Worm (Caenorhabditis elegans) whole organism, young adult: ENCODE measurements around the gene C50H2.7.

Experiments used
- B0035.1 ChIP-seq: sonication (generic microtip); optimal IDR thresholded peaks from 2 replicates; lab custom pipeline; 2016; ENCODE audit warnings: missing genetic modification characterization, mild to moderate bottlenecking, missing compliant biosample characterization, missing genotype, missing genetic modification reagents
- T26A5.8 ChIP-seq: sonication (generic microtip); optimal IDR thresholded peaks from 2 replicates; lab custom pipeline; 2016; ENCODE audit warnings: missing genetic modification characterization, missing compliant biosample characterization
- Y53G8AR.9 ChIP-seq: fragments of 200-800 bp; sonication (Bioruptor generic); conservative IDR thresholded peaks from 2 replicates; pipeline ENCODE4 v1.3.6; 2022; ENCODE audit warnings: missing genetic modification reagents, missing genetic modification characterization, missing compliant biosample characterization
- ZK185.1 ChIP-seq: sonication (generic microtip); optimal IDR thresholded peaks from 2 replicates; lab custom pipeline; 2016; ENCODE audit warnings: mild to moderate bottlenecking, missing genetic modification characterization, missing compliant biosample characterization; ENCODE audit not compliant: poor library complexity, severe bottlenecking
- aptf-2 ChIP-seq: fragments of 200-800 bp; sonication (Bioruptor generic); conservative IDR thresholded peaks from 2 replicates; pipeline ENCODE4 v1.3.6; 2022; ENCODE audit warnings: missing genetic modification reagents, missing genetic modification characterization, missing compliant biosample characterization
- attf-5 ChIP-seq: fragments of 200-800 bp; sonication (Bioruptor generic); optimal IDR thresholded peaks from 2 replicates; lab custom pipeline; 2018; ENCODE audit warnings: mild to moderate bottlenecking, missing genetic modification characterization, missing compliant biosample characterization
- attf-6 ChIP-seq: fragments of 200-800 bp; sonication (Bioruptor generic); IDR thresholded peaks from 2 replicates; pipeline ENCODE4 v1.3.6; 2022; ENCODE audit warnings: missing genetic modification reagents, missing genetic modification characterization, missing compliant biosample characterization
- cebp-1 ChIP-seq, 2 experiments: fragments of 200-800 bp in 1 of 2; sonication (Bioruptor generic) in 1 of 2; sonication (generic microtip) in 1 of 2; IDR thresholded peaks in 1 of 2; optimal IDR thresholded peaks in 1 of 2; 2 replicates each; pipeline versions ENCODE4 v1.3.6 to Lab custom; 2017 to 2022; ENCODE audit warnings: missing compliant biosample characterization in 2 of 2, missing genetic modification characterization in 2 of 2, mild to moderate bottlenecking in 1 of 2, missing genetic modification reagents in 1 of 2, moderate library complexity in 1 of 2
- ceh-100 ChIP-seq: fragments of 200-800 bp; sonication (Bioruptor generic); IDR thresholded peaks from 2 replicates; pipeline ENCODE4 v1.3.6; 2022; ENCODE audit warnings: missing genetic modification reagents, missing genetic modification characterization, missing compliant biosample characterization
- ceh-40 ChIP-seq: fragments of 200-800 bp; sonication (Bioruptor generic); IDR thresholded peaks from 2 replicates; pipeline ENCODE4 v1.3.6; 2022; ENCODE audit warnings: missing genetic modification characterization, missing compliant biosample characterization
- ceh-58 ChIP-seq: fragments of 200-800 bp; sonication (Bioruptor generic); IDR thresholded peaks from 2 replicates; pipeline ENCODE4 v1.3.6; 2022; ENCODE audit warnings: missing genetic modification characterization, missing compliant biosample characterization
- ceh-91 ChIP-seq: fragments of 200-800 bp; sonication (Bioruptor generic); IDR thresholded peaks from 2 replicates; pipeline ENCODE4 v1.3.6; 2022; ENCODE audit warnings: missing genetic modification reagents, missing genetic modification characterization, missing compliant biosample characterization
- die-1 ChIP-seq: sonication (generic microtip); optimal IDR thresholded peaks from 2 replicates; lab custom pipeline; 2016; ENCODE audit warnings: missing genotype, mild to moderate bottlenecking, missing genetic modification characterization, missing compliant biosample characterization
- dpff-1 ChIP-seq: sonication (generic microtip); optimal IDR thresholded peaks from 2 replicates; lab custom pipeline; 2017; ENCODE audit warnings: mild to moderate bottlenecking, missing genetic modification characterization, missing compliant biosample characterization
- fkh-3 ChIP-seq: sonication (generic microtip); optimal IDR thresholded peaks from 2 replicates; lab custom pipeline; 2016; ENCODE audit warnings: mild to moderate bottlenecking, missing genetic modification characterization, missing compliant biosample characterization
- hlh-12 ChIP-seq: sonication (generic microtip); optimal IDR thresholded peaks from 2 replicates; lab custom pipeline; 2016; ENCODE audit warnings: missing genetic modification characterization, missing compliant biosample characterization
- hlh-26 ChIP-seq: fragments of 200-800 bp; sonication (Bioruptor generic); conservative IDR thresholded peaks from 2 replicates; pipeline ENCODE4 v1.3.6; 2022; ENCODE audit warnings: missing genetic modification reagents, missing genetic modification characterization, missing compliant biosample characterization
- hrde-1 ChIP-seq: sonication (generic microtip); optimal IDR thresholded peaks from 2 replicates; lab custom pipeline; 2016; ENCODE audit warnings: missing genetic modification characterization, mild to moderate bottlenecking, missing compliant biosample characterization, moderate library complexity, missing genotype, missing genetic modification reagents, borderline replicate concordance
- let-526 ChIP-seq: fragments of 200-800 bp; sonication (Bioruptor generic); IDR thresholded peaks from 2 replicates; pipeline ENCODE4 v1.3.6; 2022; ENCODE audit warnings: missing genetic modification reagents, missing genetic modification characterization, missing compliant biosample characterization
- let-607 ChIP-seq, 2 experiments: fragments of 200-800 bp in 1 of 2; sonication (Bioruptor generic) in 1 of 2; sonication (generic microtip) in 1 of 2; optimal IDR thresholded peaks; 2 replicates each; lab custom pipeline; 2016 to 2018; ENCODE audit warnings: mild to moderate bottlenecking in 2 of 2, missing compliant biosample characterization in 2 of 2, missing genetic modification characterization in 2 of 2, moderate library complexity in 2 of 2, missing genotype in 1 of 2
- lin-26 ChIP-seq: fragments of 200-800 bp; sonication (Bioruptor generic); IDR thresholded peaks from 2 replicates; pipeline ENCODE4 v1.3.6; 2022; ENCODE audit warnings: missing genetic modification reagents, missing genetic modification characterization, missing compliant biosample characterization
- lin-35 ChIP-seq, 3 experiments: fragments of 150-350 bp in 2 of 3; sonication (generic microtip) in 1 of 3; optimal IDR thresholded peaks; 2 replicates each; lab custom pipeline; 2014 to 2018; ENCODE audit warnings: missing biosample characterization in 3 of 3, missing genetic modification characterization in 3 of 3, missing genetic modification reagents in 3 of 3
- lir-1 ChIP-seq: fragments of 200-800 bp; sonication (Bioruptor generic); conservative IDR thresholded peaks from 2 replicates; pipeline ENCODE4 v1.3.6; 2022; ENCODE audit warnings: missing genetic modification reagents, missing genetic modification characterization, missing compliant biosample characterization
- lsl-1 ChIP-seq: fragments of 200-800 bp; sonication (Bioruptor generic); optimal IDR thresholded peaks from 2 replicates; lab custom pipeline; 2018; ENCODE audit warnings: mild to moderate bottlenecking, missing genetic modification characterization, moderate library complexity, missing compliant biosample characterization
- madf-10 ChIP-seq: sonication (generic microtip); optimal IDR thresholded peaks from 2 replicates; lab custom pipeline; 2016; ENCODE audit warnings: mild to moderate bottlenecking, missing genetic modification characterization, missing compliant biosample characterization
- madf-6 ChIP-seq: fragments of 200-800 bp; sonication (Bioruptor generic); IDR thresholded peaks from 2 replicates; pipeline ENCODE4 v1.3.6; 2022; ENCODE audit warnings: missing genetic modification reagents, missing genetic modification characterization, missing compliant biosample characterization
- nhr-80 ChIP-seq: sonication (generic microtip); optimal IDR thresholded peaks from 2 replicates; lab custom pipeline; 2016; ENCODE audit warnings: missing genetic modification characterization, missing compliant biosample characterization
- rcor-1 ChIP-seq: fragments of 200-800 bp; sonication (Bioruptor generic); IDR thresholded peaks from 2 replicates; pipeline ENCODE4 v1.3.6; 2022; ENCODE audit warnings: missing genetic modification reagents, missing genetic modification characterization, missing compliant biosample characterization
- repo-1 ChIP-seq: sonication (generic microtip); optimal IDR thresholded peaks from 2 replicates; lab custom pipeline; 2017; ENCODE audit warnings: mild to moderate bottlenecking, missing genetic modification characterization, missing compliant biosample characterization
- snpc-4 ChIP-seq, 5 experiments: fragments of 150-350 bp in 1 of 5; sonication (generic microtip) in 4 of 5; optimal IDR thresholded peaks; 2 replicates each; lab custom pipeline; 2014 to 2018; ENCODE audit warnings: missing genetic modification characterization in 5 of 5, missing biosample characterization in 3 of 5, antibody characterized with exemption in 2 of 5, mild to moderate bottlenecking in 2 of 5, missing compliant biosample characterization in 2 of 5, missing genotype in 2 of 5, moderate library complexity in 2 of 5, missing genetic modification reagents in 1 of 5
- sptf-2 ChIP-seq: fragments of 200-800 bp; sonication (Bioruptor generic); optimal IDR thresholded peaks from 2 replicates; lab custom pipeline; 2018; ENCODE audit warnings: mild to moderate bottlenecking, missing genetic modification characterization, missing compliant biosample characterization
- tlf-1 ChIP-seq: fragments of 200-800 bp; sonication (Bioruptor generic); optimal IDR thresholded peaks from 2 replicates; lab custom pipeline; 2018; ENCODE audit warnings: mild to moderate bottlenecking, missing genetic modification characterization, missing compliant biosample characterization
- unc-62 ChIP-seq: fragments of 150-350 bp; optimal IDR thresholded peaks from 2 replicates; lab custom pipeline; 2014; ENCODE audit warnings: missing biosample characterization, missing genetic modification reagents, missing genetic modification characterization
- ztf-25 ChIP-seq: fragments of 200-800 bp; sonication (Bioruptor generic); IDR thresholded peaks from 2 replicates; pipeline ENCODE4 v1.3.6; 2022; ENCODE audit warnings: missing genetic modification reagents, missing genetic modification characterization, missing compliant biosample characterization

C50H2.7 gene

ce11 chrV:9885918-9886488 is 36.6 kb upstream of the C50H2.7 start, which contains the start of gene clp-9:
clp-9 (minus strand) TSS chrV:9885968.
- TF ChIP-seq hlh-26 (GFP tag; lab: Robert Waterston, UW), result no peak
- TF ChIP-seq B0035.1 (tag; lab: Kevin White, UChicago), result no peak
- no peak for TF ChIP-seq nhr-80 (tag; lab: Kevin White, UChicago)
- no peak for TF ChIP-seq dpff-1 (tag; lab: Kevin White, UChicago)
- no peak for TF ChIP-seq ceh-40 (GFP tag; lab: Robert Waterston, UW)
- TF ChIP-seq ceh-58 (GFP tag; lab: Robert Waterston, UW), result no peak
- TF ChIP-seq die-1 (tag; lab: Kevin White, UChicago), result no peak
- no peak for TF ChIP-seq lir-1 (GFP tag; lab: Robert Waterston, UW)
- TF ChIP-seq sptf-2 (GFP tag; lab: Kevin White, UChicago), result no peak
- TF ChIP-seq snpc-4 (GFP tag; optimal IDR thresholded peaks at IDR 0.05; lab: Kevin White, UChicago), result no peak
- no peak for TF ChIP-seq snpc-4 (tag; optimal IDR thresholded peaks at IDR 0.05; lab: Kevin White, UChicago)
- TF ChIP-seq madf-10 (tag; lab: Kevin White, UChicago), result no peak
- no peak for TF ChIP-seq lin-26 (GFP tag; lab: Robert Waterston, UW)
- no peak for TF ChIP-seq repo-1 (tag; lab: Kevin White, UChicago)
- no peak for TF ChIP-seq hrde-1
- no peak for TF ChIP-seq let-526 (GFP tag; lab: Robert Waterston, UW)
- TF ChIP-seq let-607 (tag; optimal IDR thresholded peaks at IDR 0.05; lab: Kevin White, UChicago), result no peak
- no peak for TF ChIP-seq ceh-91 (GFP tag; lab: Robert Waterston, UW)
- TF ChIP-seq hlh-12 (tag; lab: Kevin White, UChicago), result no peak
- TF ChIP-seq madf-6 (GFP tag; lab: Robert Waterston, UW), result no peak

- TF ChIP-seq let-607 (tag; optimal IDR thresholded peaks at IDR 0.05; lab: Kevin White, UChicago) (peak in 1 of 2 experiments; percentile 4), hrde-1 (no peak), Y53G8AR.9 (no peak), ztf-25 (no peak), aptf-2 (GFP tag; lab: Robert Waterston, UW) (no peak), lir-1 (GFP tag; lab: Robert Waterston, UW) (no peak), unc-62 (GFP tag; lab: Kevin White, UChicago) (peak; percentile 61), nhr-80 (tag; lab: Kevin White, UChicago) (peak; percentile 59), lin-35 (GFP tag; optimal IDR thresholded peaks at IDR 0.05; lab: Kevin White, UChicago) (no peak)
Observed at ce11 chrV:9889629-9890028, 33.0 kb upstream of the C50H2.7 start, which contains the start of gene fshr-1. fshr-1 (plus strand) TSS chrV:9889837.

- TF ChIP-seq fkh-3 (tag; lab: Kevin White, UChicago), result no peak
- TF ChIP-seq ZK185.1, result no peak
- TF ChIP-seq ceh-100 (GFP tag; lab: Robert Waterston, UW), result no peak
- TF ChIP-seq T26A5.8, result no peak
- no peak for TF ChIP-seq rcor-1 (GFP tag; lab: Robert Waterston, UW)
- TF ChIP-seq ztf-25, result no peak
- TF ChIP-seq attf-6, result no peak
- no peak for TF ChIP-seq lsl-1
- no peak for TF ChIP-seq repo-1 (tag; lab: Kevin White, UChicago)
- TF ChIP-seq tlf-1 (GFP tag; lab: Kevin White, UChicago), result no peak
- no peak for TF ChIP-seq attf-5 (GFP tag; lab: Kevin White, UChicago)
- no peak for TF ChIP-seq cebp-1 (GFP tag; IDR thresholded peaks at IDR 0.05; lab: Robert Waterston, UW)
- no peak for TF ChIP-seq cebp-1 (tag; optimal IDR thresholded peaks at IDR 0.05; lab: Kevin White, UChicago)
- TF ChIP-seq let-526 (GFP tag; lab: Robert Waterston, UW), result no peak
Observed at ce11 chrV:9899278-9899677, 23.3 kb upstream of the C50H2.7 start, which contains the start of gene egl-47. egl-47 (plus strand) TSS chrV:9899578.
